Worm (Caenorhabditis elegans) whole organism, L3 larva: ENCODE data around the gene myo-5.

ENCODE experiments used
- R02D3.7 ChIP-seq: fragments of 150-350 bp; optimal IDR thresholded peaks from 2 replicates; lab custom pipeline; 2014; ENCODE audit warnings: missing biosample characterization, missing genetic modification characterization
- ZK546.5 ChIP-seq: sonication (generic microtip); optimal IDR thresholded peaks from 2 replicates; lab custom pipeline; 2017; ENCODE audit warnings: missing biosample characterization, missing genetic modification characterization
- aly-2 ChIP-seq: fragments of 150-350 bp; optimal IDR thresholded peaks from 2 replicates; lab custom pipeline; 2014; ENCODE audit warnings: missing biosample characterization, missing genetic modification characterization
- ceh-28 ChIP-seq: fragments of 150-350 bp; optimal IDR thresholded peaks from 2 replicates; lab custom pipeline; 2014; ENCODE audit warnings: missing biosample characterization, missing genetic modification reagents, missing genetic modification characterization
- ceh-9 ChIP-seq: sonication (generic microtip); optimal IDR thresholded peaks from 2 replicates; lab custom pipeline; 2018; ENCODE audit warnings: missing biosample characterization, missing genetic modification characterization
- daf-12 ChIP-seq: fragments of 150-350 bp; optimal IDR thresholded peaks from 2 replicates; lab custom pipeline; 2014; ENCODE audit warnings: missing biosample characterization, missing genetic modification reagents, missing genetic modification characterization
- elt-1 ChIP-seq: fragments of 150-350 bp; optimal IDR thresholded peaks from 2 replicates; lab custom pipeline; 2014; ENCODE audit warnings: missing biosample characterization, missing genetic modification characterization
- elt-2 ChIP-seq: sonication (generic microtip); optimal IDR thresholded peaks from 2 replicates; lab custom pipeline; 2016; ENCODE audit warnings: missing genetic modification reagents, mild to moderate bottlenecking, missing genetic modification characterization, missing compliant biosample characterization
- eor-1 ChIP-seq, 2 experiments: fragments of 150-350 bp; optimal IDR thresholded peaks; 2 replicates each; lab custom pipeline; 2014 to 2018; ENCODE audit warnings: missing biosample characterization in 2 of 2, missing genetic modification characterization in 2 of 2
- fkh-10 ChIP-seq: sonication (generic microtip); optimal IDR thresholded peaks from 2 replicates; lab custom pipeline; 2017; ENCODE audit warnings: missing biosample characterization, missing genetic modification reagents, missing genetic modification characterization
- fkh-2 ChIP-seq: fragments of 150-350 bp; optimal IDR thresholded peaks from 2 replicates; lab custom pipeline; 2014; ENCODE audit warnings: missing biosample characterization, missing genetic modification reagents, missing genetic modification characterization
- fos-1 ChIP-seq: fragments of 150-350 bp; optimal IDR thresholded peaks from 2 replicates; lab custom pipeline; 2014; ENCODE audit warnings: missing biosample characterization, missing genetic modification characterization
- hmg-11 ChIP-seq: sonication (generic microtip); optimal IDR thresholded peaks from 2 replicates; lab custom pipeline; 2016; ENCODE audit warnings: missing genetic modification characterization, missing compliant biosample characterization
- lin-15B ChIP-seq: fragments of 150-350 bp; optimal IDR thresholded peaks from 2 replicates; lab custom pipeline; 2014; ENCODE audit warnings: missing biosample characterization, missing genetic modification characterization
- lin-39 ChIP-seq: fragments of 150-350 bp; optimal IDR thresholded peaks from 2 replicates; lab custom pipeline; 2018; ENCODE audit warnings: missing biosample characterization, missing genetic modification reagents, missing genetic modification characterization
- lsy-12 ChIP-seq: sonication (generic microtip); optimal IDR thresholded peaks from 2 replicates; lab custom pipeline; 2016; ENCODE audit warnings: mild to moderate bottlenecking, missing genetic modification characterization, missing compliant biosample characterization
- mdl-1 ChIP-seq: fragments of 150-350 bp; optimal IDR thresholded peaks from 2 replicates; lab custom pipeline; 2014; ENCODE audit warnings: missing biosample characterization, missing genetic modification characterization
- mml-1 ChIP-seq: fragments of 150-350 bp; sonication (generic microtip); optimal IDR thresholded peaks from 3 replicates; lab custom pipeline; 2014; ENCODE audit warnings: missing biosample characterization, missing genetic modification characterization
- nfya-1 ChIP-seq: sonication (generic microtip); optimal IDR thresholded peaks from 2 replicates; lab custom pipeline; 2017; ENCODE audit warnings: missing genetic modification characterization, mild to moderate bottlenecking, missing compliant biosample characterization, antibody characterized with exemption, moderate library complexity; ENCODE audit not compliant: insufficient read depth
- nhr-12 ChIP-seq: fragments of 150-350 bp; optimal IDR thresholded peaks from 2 replicates; lab custom pipeline; 2014; ENCODE audit warnings: missing biosample characterization, missing genetic modification characterization
- nhr-23 ChIP-seq: fragments of 150-350 bp; optimal IDR thresholded peaks from 2 replicates; lab custom pipeline; 2014; ENCODE audit warnings: missing biosample characterization, missing genetic modification reagents, missing genetic modification characterization
- nhr-237 ChIP-seq: fragments of 150-350 bp; optimal IDR thresholded peaks from 2 replicates; lab custom pipeline; 2014; ENCODE audit warnings: missing biosample characterization, missing genetic modification characterization
- nhr-67 ChIP-seq: fragments of 150-350 bp; optimal IDR thresholded peaks from 2 replicates; lab custom pipeline; 2014; ENCODE audit warnings: missing biosample characterization, missing genetic modification characterization
- nhr-76 ChIP-seq: fragments of 150-350 bp; sonication (generic microtip); optimal IDR thresholded peaks from 5 replicates; lab custom pipeline; 2014; ENCODE audit warnings: missing biosample characterization, missing genetic modification characterization
- nhr-77 ChIP-seq: fragments of 150-350 bp; optimal IDR thresholded peaks from 2 replicates; lab custom pipeline; 2014; ENCODE audit warnings: missing biosample characterization, missing genetic modification characterization
- pha-4 ChIP-seq: fragments of 150-350 bp; optimal IDR thresholded peaks from 2 replicates; lab custom pipeline; 2014; ENCODE audit warnings: missing biosample characterization, missing genetic modification reagents, missing genetic modification characterization
- pqm-1 ChIP-seq: fragments of 150-350 bp; optimal IDR thresholded peaks from 2 replicates; lab custom pipeline; 2017; ENCODE audit warnings: missing biosample characterization, missing genetic modification characterization, inconsistent platforms
- sea-2 ChIP-seq: fragments of 150-350 bp; sonication (generic microtip); optimal IDR thresholded peaks from 4 replicates; lab custom pipeline; 2014; ENCODE audit warnings: missing biosample characterization, missing genetic modification reagents, missing genetic modification characterization
- skn-1 ChIP-seq: fragments of 150-350 bp; optimal IDR thresholded peaks from 2 replicates; lab custom pipeline; 2014; ENCODE audit warnings: missing biosample characterization, missing genetic modification characterization
- snpc-4 ChIP-seq: fragments of 150-350 bp; optimal IDR thresholded peaks from 2 replicates; lab custom pipeline; 2014; ENCODE audit warnings: missing biosample characterization, missing genetic modification characterization
- tbx-2 ChIP-seq: sonication (generic microtip); optimal IDR thresholded peaks from 2 replicates; lab custom pipeline; 2016; ENCODE audit warnings: mild to moderate bottlenecking, missing genetic modification characterization, missing compliant biosample characterization
- unc-39 ChIP-seq: sonication (generic microtip); optimal IDR thresholded peaks from 4 replicates; lab custom pipeline; 2017; ENCODE audit warnings: missing biosample characterization, missing genetic modification characterization
- zag-1 ChIP-seq: fragments of 150-350 bp; optimal IDR thresholded peaks from 2 replicates; lab custom pipeline; 2014; ENCODE audit warnings: missing biosample characterization, missing genetic modification characterization
- ztf-4 ChIP-seq: fragments of 150-350 bp; optimal IDR thresholded peaks from 2 replicates; lab custom pipeline; 2014; ENCODE audit warnings: missing biosample characterization, missing genetic modification characterization

myo-5 gene

ce11 chrV:8092385-8092784 lies 16.4 kb upstream of the myo-5 start, which contains the start of gene str-129:
Gene str-129 (minus strand): TSS chrV:8092485.
- TF ChIP-seq lin-39 (no peak), fkh-10 (GFP tag; lab: Kevin White, UChicago) (no peak), pha-4 (tag; lab: Kevin White, UChicago) (no peak), ceh-9 (tag; lab: Kevin White, UChicago) (no peak), skn-1 (tag; lab: Kevin White, UChicago) (no peak), elt-2 (tag; lab: Kevin White, UChicago) (no peak), lin-15B (tag; lab: Kevin White, UChicago) (no peak), nfya-1 (tag; lab: Kevin White, UChicago) (no peak), aly-2 (no peak), unc-39 (tag; lab: Kevin White, UChicago) (no peak), nhr-237 (no peak), R02D3.7 (no peak), lsy-12 (tag; lab: Kevin White, UChicago) (no peak), mdl-1 (tag; lab: Kevin White, UChicago) (no peak), mml-1 (tag; lab: Kevin White, UChicago) (no peak), ztf-4 (tag; lab: Kevin White, UChicago) (no peak), nhr-67 (tag; lab: Kevin White, UChicago) (no peak), tbx-2 (tag; lab: Kevin White, UChicago) (no peak)

DNA sequence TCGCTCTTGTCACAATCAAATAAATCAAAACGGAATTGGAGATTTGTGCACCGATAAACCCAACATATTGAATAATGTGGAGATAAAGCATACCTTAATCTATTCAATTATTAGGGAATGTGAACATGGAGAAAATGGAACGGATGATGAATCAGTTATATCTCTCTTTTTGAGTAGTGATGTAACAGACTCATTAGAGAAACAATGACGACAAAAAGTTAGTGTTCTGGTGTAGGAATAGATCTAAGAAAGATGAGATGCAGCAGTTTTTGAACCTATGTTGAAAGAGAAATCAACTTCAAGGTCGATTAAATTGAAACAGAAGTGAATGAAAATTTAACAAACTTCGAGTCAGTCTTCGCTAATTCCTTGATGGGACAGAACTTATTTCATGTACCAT lies 13.4 kb upstream of the myo-5 start, which contains the start of gene str-146:
Gene str-146, minus strand, starts transcription at position 101 of the 400 bp plus-strand sequence.
- TF ChIP-seq R02D3.7, result no peak
- TF ChIP-seq nhr-12 (tag; lab: Kevin White, UChicago), result no peak
- no peak for TF ChIP-seq zag-1
- no peak for TF ChIP-seq nhr-23
- no peak for TF ChIP-seq elt-1 (tag; lab: Kevin White, UChicago)
- TF ChIP-seq nhr-77 (tag; lab: Kevin White, UChicago), result no peak
- no peak for TF ChIP-seq snpc-4 (tag; lab: Kevin White, UChicago)
- TF ChIP-seq ceh-28 (tag; lab: Kevin White, UChicago), result no peak

ce11 chrV:8098239-8098638 lies 10.5 kb upstream of the myo-5 start, which contains the start of gene str-145:
Gene str-145 (minus strand): TSS chrV:8098339.
- TF ChIP-seq tbx-2 (tag; lab: Kevin White, UChicago), result no peak
- no peak for TF ChIP-seq eor-1 (tag; optimal IDR thresholded peaks at IDR 0.05; lab: Kevin White, UChicago)

- no peak for TF ChIP-seq fkh-10 (GFP tag; lab: Kevin White, UChicago)
- TF ChIP-seq eor-1 (tag; optimal IDR thresholded peaks at IDR 0.05; lab: Kevin White, UChicago), result no peak
- TF ChIP-seq nhr-12 (tag; lab: Kevin White, UChicago), result no peak
- TF ChIP-seq mdl-1 (tag; lab: Kevin White, UChicago), result no peak
- no peak for TF ChIP-seq sea-2 (GFP tag; lab: Kevin White, UChicago)
- TF ChIP-seq fos-1 (tag; lab: Kevin White, UChicago), result no peak
- TF ChIP-seq daf-12 (tag; lab: Kevin White, UChicago), result no peak
- no peak for TF ChIP-seq nhr-76 (tag; lab: Kevin White, UChicago)
- TF ChIP-seq hmg-11 (tag; lab: Kevin White, UChicago), result no peak
- no peak for TF ChIP-seq lsy-12 (tag; lab: Kevin White, UChicago)
- no peak for TF ChIP-seq tbx-2 (tag; lab: Kevin White, UChicago)
- no peak for TF ChIP-seq pqm-1 (tag; lab: Kevin White, UChicago)
- TF ChIP-seq ceh-28 (tag; lab: Kevin White, UChicago), result no peak
- TF ChIP-seq fkh-2 (tag; lab: Kevin White, UChicago), result no peak
Observed at ce11 chrV:8099306-8099705, 9.5 kb upstream of the myo-5 start, which contains the start of gene sdz-23. Gene sdz-23 (plus strand): TSS chrV:8099606.

- TF ChIP-seq nhr-76 (tag; lab: Kevin White, UChicago), result no peak
- TF ChIP-seq R02D3.7, result no peak
- TF ChIP-seq elt-2 (tag; lab: Kevin White, UChicago), result no peak
- TF ChIP-seq unc-39 (tag; lab: Kevin White, UChicago), result no peak
- TF ChIP-seq pha-4 (tag; lab: Kevin White, UChicago), result no peak
- no peak for TF ChIP-seq skn-1 (tag; lab: Kevin White, UChicago)
- TF ChIP-seq ZK546.5 (tag; lab: Kevin White, UChicago), result no peak
- no peak for TF ChIP-seq ztf-4 (tag; lab: Kevin White, UChicago)
- no peak for TF ChIP-seq nhr-12 (tag; lab: Kevin White, UChicago)
Observed at ce11 chrV:8102960-8103359, 5.8 kb upstream of the myo-5 start, which contains the start of gene str-90. Gene str-90 (plus strand): TSS chrV:8103260.
